Fruit fly (Drosophila melanogaster) whole organism, embryonic: Measurements from ENCODE around the gene Nse1.

Experiments used
- B-H1 ChIP-seq: fragments of 200-800 bp; sonication (Bioruptor generic); IDR thresholded peaks from 3 replicates; pipeline ENCODE4 v1.3.6; 2022; ENCODE audit warnings: missing biosample characterization, missing genetic modification characterization
- Bteb2 ChIP-seq: fragments of 200-800 bp; sonication (Bioruptor generic); optimal IDR thresholded peaks from 2 replicates; lab custom pipeline; 2016; ENCODE audit warnings: missing biosample characterization, missing genetic modification characterization
- CG11247 ChIP-seq: fragments of 200-800 bp; sonication (Bioruptor generic); IDR thresholded peaks from 2 replicates; pipeline ENCODE4 v1.3.6; 2022; ENCODE audit warnings: missing biosample characterization, missing genetic modification characterization
- CG11695 ChIP-seq: fragments of 200-800 bp; sonication (Bioruptor generic); IDR thresholded peaks from 3 replicates; pipeline ENCODE4 v1.3.6; 2022; ENCODE audit warnings: missing biosample characterization, missing genetic modification characterization
- CG12104 ChIP-seq: fragments of 200-800 bp; sonication (Bioruptor generic); optimal IDR thresholded peaks from 3 replicates; lab custom pipeline; 2016; ENCODE audit warnings: missing biosample characterization, missing genetic modification characterization
- CG12942 ChIP-seq: fragments of 200-800 bp; sonication (Bioruptor generic); optimal IDR thresholded peaks from 3 replicates; lab custom pipeline; 2016; ENCODE audit warnings: missing biosample characterization, missing genetic modification characterization
- CG14860 ChIP-seq: fragments of 200-800 bp; sonication (Bioruptor generic); IDR thresholded peaks from 3 replicates; pipeline ENCODE4 v1.3.6; 2022; ENCODE audit warnings: missing biosample characterization, missing genetic modification characterization; ENCODE audit not compliant: partially characterized antibody
- CG1529 ChIP-seq: fragments of 200-800 bp; sonication (Bioruptor generic); optimal IDR thresholded peaks from 3 replicates; lab custom pipeline; 2018; ENCODE audit warnings: missing biosample characterization, missing genetic modification characterization
- CG15696 ChIP-seq: fragments of 200-800 bp; sonication (Bioruptor generic); optimal IDR thresholded peaks from 2 replicates; lab custom pipeline; 2019; ENCODE audit warnings: missing biosample characterization, mild to moderate bottlenecking, missing genetic modification characterization, moderate library complexity
- CG17328 ChIP-seq: fragments of 200-800 bp; sonication (Bioruptor generic); IDR thresholded peaks from 2 replicates; pipeline ENCODE4 v1.3.6; 2022; ENCODE audit warnings: missing biosample characterization, missing genetic modification characterization
- CG17829 ChIP-seq: fragments of 200-800 bp; optimal IDR thresholded peaks from 2 replicates; lab custom pipeline; 2019; ENCODE audit warnings: missing biosample characterization, mild to moderate bottlenecking, missing genetic modification characterization, moderate library complexity
- CG1792 ChIP-seq: fragments of 200-800 bp; sonication (Bioruptor generic); optimal IDR thresholded peaks from 2 replicates; lab custom pipeline; 2016; ENCODE audit warnings: missing biosample characterization, missing genetic modification characterization
- CG33213 ChIP-seq: fragments of 200-800 bp; sonication (Bioruptor generic); optimal IDR thresholded peaks from 3 replicates; lab custom pipeline; 2016; ENCODE audit warnings: missing biosample characterization, missing genetic modification characterization
- CG4424 ChIP-seq: fragments of 200-800 bp; sonication (Bioruptor generic); optimal IDR thresholded peaks from 3 replicates; lab custom pipeline; 2016; ENCODE audit warnings: missing biosample characterization, missing genetic modification characterization
- CG4854 ChIP-seq: fragments of 200-800 bp; sonication (Bioruptor generic); optimal IDR thresholded peaks from 2 replicates; lab custom pipeline; 2016; ENCODE audit warnings: missing biosample characterization, missing genetic modification characterization, inconsistent platforms
- CG5953 ChIP-seq: fragments of 200-800 bp; sonication (Bioruptor generic); IDR thresholded peaks from 2 replicates; pipeline ENCODE4 v1.3.6; 2022; ENCODE audit warnings: missing biosample characterization, missing genetic modification characterization
- CG9609 ChIP-seq: fragments of 200-800 bp; sonication (Bioruptor generic); optimal IDR thresholded peaks from 3 replicates; lab custom pipeline; 2016; ENCODE audit warnings: missing biosample characterization, missing genetic modification characterization
- CG9932 ChIP-seq: fragments of 200-800 bp; sonication (Bioruptor generic); IDR thresholded peaks from 2 replicates; pipeline ENCODE4 v1.3.6; 2022; ENCODE audit warnings: missing biosample characterization, missing genetic modification characterization
- Ets65A ChIP-seq: fragments of 200-800 bp; sonication (Bioruptor generic); peaks from one replicate; lab custom pipeline; 2016; ENCODE audit warnings: missing biosample characterization, missing genetic modification characterization
- HmgZ ChIP-seq: fragments of 200-800 bp; sonication (Bioruptor generic); optimal IDR thresholded peaks from 2 replicates; lab custom pipeline; 2018; ENCODE audit warnings: missing biosample characterization, mild to moderate bottlenecking, missing genetic modification characterization
- MBD-R2 ChIP-seq: fragments of 200-800 bp; sonication (Bioruptor generic); IDR thresholded peaks from 2 replicates; pipeline ENCODE4 v1.3.6; 2022; ENCODE audit warnings: missing biosample characterization, missing genetic modification characterization
- MESR4 ChIP-seq: fragments of 200-800 bp; sonication (Bioruptor generic); optimal IDR thresholded peaks from 2 replicates; lab custom pipeline; 2018; ENCODE audit warnings: missing biosample characterization, mild to moderate bottlenecking, missing genetic modification characterization, moderate library complexity
- NFAT ChIP-seq: fragments of 200-800 bp; sonication (Bioruptor generic); IDR thresholded peaks from 2 replicates; pipeline ENCODE4 v1.3.6; 2022; ENCODE audit warnings: missing biosample characterization, missing genetic modification characterization
- Neu2 ChIP-seq: fragments of 200-800 bp; sonication (Bioruptor generic); optimal IDR thresholded peaks from 3 replicates; lab custom pipeline; 2016; ENCODE audit warnings: missing biosample characterization, missing genetic modification characterization, borderline replicate concordance
- Opbp ChIP-seq: fragments of 200-800 bp; sonication (Bioruptor generic); IDR thresholded peaks from 3 replicates; pipeline ENCODE4 v1.3.6; 2022; ENCODE audit warnings: missing biosample characterization, missing genetic modification characterization; ENCODE audit not compliant: partially characterized antibody
- Optix ChIP-seq: fragments of 200-800 bp; sonication (Bioruptor generic); IDR thresholded peaks from 3 replicates; pipeline ENCODE4 v1.3.6; 2022; ENCODE audit warnings: missing biosample characterization, missing genetic modification characterization
- Six4 ChIP-seq: fragments of 200-800 bp; sonication (Bioruptor generic); optimal IDR thresholded peaks from 2 replicates; lab custom pipeline; 2016; ENCODE audit warnings: missing biosample characterization, missing genetic modification characterization
- Tbp ChIP-seq: fragments of >200 bp; optimal IDR thresholded peaks from 2 replicates; lab custom pipeline; 2018; ENCODE audit warnings: missing biosample characterization, missing genetic modification characterization
- Usf ChIP-seq: fragments of 200-800 bp; sonication (Bioruptor generic); optimal IDR thresholded peaks from 2 replicates; lab custom pipeline; 2017; ENCODE audit warnings: missing genotype, missing biosample characterization, missing genetic modification characterization
- abd-A ChIP-seq: fragments of 200-800 bp; sonication (Bioruptor generic); optimal IDR thresholded peaks from 3 replicates; lab custom pipeline; 2019; ENCODE audit warnings: missing biosample characterization, mild to moderate bottlenecking, missing genetic modification characterization, moderate library complexity
- ase ChIP-seq: fragments of 200-800 bp; sonication (Bioruptor generic); IDR thresholded peaks from 3 replicates; pipeline ENCODE4 v1.3.6; 2022; ENCODE audit warnings: missing biosample characterization, missing genetic modification characterization
- ci ChIP-seq: fragments of 200-800 bp; sonication (Bioruptor generic); IDR thresholded peaks from 3 replicates; pipeline ENCODE4 v1.3.6; 2022; ENCODE audit warnings: missing biosample characterization, missing genetic modification characterization
- dm ChIP-seq: fragments of 200-800 bp; sonication (Bioruptor generic); optimal IDR thresholded peaks from 3 replicates; lab custom pipeline; 2016; ENCODE audit warnings: missing biosample characterization, missing genetic modification characterization
- gce ChIP-seq: fragments of 200-800 bp; sonication (Bioruptor generic); IDR thresholded peaks from 3 replicates; pipeline ENCODE4 v1.3.6; 2022; ENCODE audit warnings: missing biosample characterization, missing genetic modification characterization
- gem ChIP-seq: fragments of 200-800 bp; sonication (Bioruptor generic); optimal IDR thresholded peaks from 2 replicates; lab custom pipeline; 2019; ENCODE audit warnings: missing biosample characterization, mild to moderate bottlenecking, missing genetic modification characterization, moderate library complexity
- h ChIP-seq: fragments of >200 bp; optimal IDR thresholded peaks from 2 replicates; lab custom pipeline; 2017
- hb ChIP-seq: fragments of 200-800 bp; sonication (Bioruptor generic); IDR thresholded peaks from 3 replicates; pipeline ENCODE4 v1.3.6; 2022; ENCODE audit warnings: missing biosample characterization, missing genetic modification characterization; ENCODE audit not compliant: partially characterized antibody
- jigr1 ChIP-seq: fragments of 200-800 bp; sonication (Bioruptor generic); IDR thresholded peaks from 3 replicates; pipeline ENCODE4 v1.3.6; 2022; ENCODE audit warnings: missing biosample characterization, missing genetic modification characterization
- ken ChIP-seq: fragments of 200-800 bp; sonication (Bioruptor generic); IDR thresholded peaks from 3 replicates; pipeline ENCODE4 v1.3.6; 2022; ENCODE audit warnings: missing biosample characterization, missing genetic modification characterization
- lab ChIP-seq: fragments of 200-800 bp; sonication (Bioruptor generic); optimal IDR thresholded peaks from 3 replicates; lab custom pipeline; 2017; ENCODE audit warnings: missing biosample characterization, missing genetic modification characterization, mild to moderate bottlenecking, moderate library complexity, missing genetic modification reagents
- onecut ChIP-seq: fragments of 200-800 bp; sonication (Bioruptor generic); IDR thresholded peaks from 2 replicates; pipeline ENCODE4 v1.3.6; 2022; ENCODE audit warnings: missing biosample characterization, missing genetic modification characterization
- p53 ChIP-seq: fragments of 200-800 bp; sonication (Bioruptor generic); optimal IDR thresholded peaks from 2 replicates; lab custom pipeline; 2016; ENCODE audit warnings: missing biosample characterization, missing genetic modification characterization
- repo ChIP-seq: fragments of 200-800 bp; sonication (Bioruptor generic); optimal IDR thresholded peaks from 2 replicates; lab custom pipeline; 2016; ENCODE audit warnings: missing biosample characterization, missing genetic modification characterization
- row ChIP-seq: fragments of 200-800 bp; sonication (Bioruptor generic); IDR thresholded peaks from 3 replicates; pipeline ENCODE4 v1.3.6; 2022; ENCODE audit warnings: missing biosample characterization, missing genetic modification characterization
- scrt ChIP-seq: fragments of 200-800 bp; sonication (Bioruptor generic); optimal IDR thresholded peaks from 2 replicates; lab custom pipeline; 2018; ENCODE audit warnings: missing biosample characterization, mild to moderate bottlenecking, missing genetic modification characterization, moderate library complexity
- sna ChIP-seq: fragments of 200-800 bp; sonication (Bioruptor generic); IDR thresholded peaks from 2 replicates; pipeline ENCODE4 v1.3.6; 2022; ENCODE audit warnings: missing biosample characterization, missing genetic modification characterization; ENCODE audit not compliant: partially characterized antibody
- ssp ChIP-seq: fragments of 200-800 bp; sonication (Bioruptor generic); IDR thresholded peaks from 2 replicates; pipeline ENCODE4 v1.3.6; 2022; ENCODE audit warnings: missing biosample characterization, missing genetic modification characterization
- tio ChIP-seq: fragments of 200-800 bp; sonication (Bioruptor generic); optimal IDR thresholded peaks from 2 replicates; lab custom pipeline; 2017; ENCODE audit warnings: missing biosample characterization, missing genetic modification characterization, inconsistent platforms
- tx ChIP-seq: fragments of 200-800 bp; sonication (Bioruptor generic); optimal IDR thresholded peaks from 2 replicates; lab custom pipeline; 2016; ENCODE audit warnings: missing biosample characterization, missing genetic modification characterization
- zf30C ChIP-seq: fragments of 200-800 bp; sonication (Bioruptor generic); optimal IDR thresholded peaks from 3 replicates; lab custom pipeline; 2018; ENCODE audit warnings: missing biosample characterization, mild to moderate bottlenecking, missing genetic modification characterization

The Nse1 gene

DNA sequence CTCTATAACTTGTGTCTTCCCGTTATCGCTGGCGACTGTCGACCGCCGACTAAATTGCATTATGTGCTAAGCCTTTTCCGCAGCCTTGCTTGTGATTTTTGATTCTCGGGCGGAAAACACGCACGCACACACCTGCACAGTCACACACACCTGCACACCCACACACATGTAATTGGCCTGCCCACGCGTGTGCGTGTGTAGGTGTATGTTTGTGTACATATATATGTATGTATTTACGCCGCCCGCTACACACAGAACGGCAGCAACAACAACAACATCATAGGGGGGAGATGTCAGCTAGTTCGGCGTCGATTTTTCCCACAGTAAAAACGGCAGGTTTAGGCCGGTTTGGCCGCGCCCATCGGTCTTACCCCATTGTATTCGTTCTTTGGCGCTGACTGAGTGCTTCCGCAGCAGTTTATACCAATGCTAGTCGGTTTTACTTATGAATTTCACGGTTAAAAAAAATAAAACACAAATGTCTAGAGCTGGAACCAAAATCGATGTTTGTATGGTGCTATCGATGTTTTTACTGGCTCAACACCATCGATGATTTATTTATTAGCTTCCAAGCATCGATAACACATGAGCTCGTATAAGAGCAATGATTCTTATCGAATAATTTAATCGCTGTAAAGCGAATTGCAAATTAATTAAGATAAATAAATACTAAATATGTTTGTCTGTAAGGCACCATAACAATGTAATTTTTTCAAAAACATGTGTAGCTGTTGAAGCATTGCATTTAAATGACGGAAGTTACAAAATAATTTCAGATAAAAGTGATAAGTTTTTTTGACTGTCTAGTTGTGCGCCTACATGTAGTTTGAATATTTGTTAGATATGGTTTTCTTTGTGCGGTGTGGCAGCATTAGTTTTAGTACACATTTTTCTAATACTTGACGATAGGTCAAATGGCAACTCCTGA is 45.7 kb upstream of the Nse1 start, which contains the start of gene homer (continued):
- TF ChIP-seq CG9609 (no peak), gce (GFP tag; lab: Robert Waterston, UW) (no peak), CG4854 (GFP tag; lab: Kevin White, UChicago) (no peak), abd-A (peak; percentile 1), CG11247 (GFP tag; lab: Robert Waterston, UW) (no peak), tio (GFP tag; lab: Kevin White, UChicago) (no peak), CG1529 (no peak), CG4424 (GFP tag; lab: Kevin White, UChicago) (no peak), CG9932 (GFP tag; lab: Robert Waterston, UW) (peak; percentile 63), ase (GFP tag; lab: Robert Waterston, UW) (no peak), CG12104 (GFP tag; lab: Kevin White, UChicago) (no peak), onecut (GFP tag; lab: Robert Waterston, UW) (no peak), CG17829 (tag; lab: Kevin White, UChicago) (peak; percentile 10), ssp (GFP tag; lab: Robert Waterston, UW) (no peak), Usf (no peak), ken (GFP tag; lab: Robert Waterston, UW) (no peak), tx (no peak), jigr1 (no peak), p53 (GFP tag; lab: Kevin White, UChicago) (no peak), Six4 (no peak), Optix (GFP tag; lab: Robert Waterston, UW) (no peak), CG15696 (tag; lab: Kevin White, UChicago) (no peak), h (lab: Kevin White, UChicago) (no peak), lab (GFP tag; lab: Kevin White, UChicago) (no peak), gem (tag; lab: Kevin White, UChicago) (no peak), CG11695 (GFP tag; lab: Robert Waterston, UW) (no peak), B-H1 (GFP tag; lab: Robert Waterston, UW) (no peak), CG5953 (GFP tag; lab: Robert Waterston, UW) (no peak)

DNA sequence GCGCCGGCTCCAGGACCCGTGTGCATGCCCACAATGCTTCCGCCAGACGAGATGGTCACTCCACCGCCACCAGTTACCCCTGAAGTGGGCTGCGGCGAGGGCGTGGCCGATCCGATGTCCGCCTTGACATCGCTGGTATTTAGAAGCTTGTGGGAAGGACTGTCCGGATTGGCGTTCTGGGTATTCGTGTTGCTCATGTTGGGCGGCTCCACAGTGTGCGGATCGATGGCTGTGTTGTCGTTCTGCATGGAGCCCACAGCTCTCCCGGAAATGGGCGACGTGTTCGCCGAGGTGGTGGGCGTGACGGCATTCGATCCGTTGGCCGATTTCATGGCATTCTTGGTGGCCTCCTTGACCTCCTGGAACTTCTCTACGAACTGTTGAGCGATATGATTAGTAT is 44.3 kb upstream of the Nse1 start:
- no peak for TF ChIP-seq scrt (GFP tag; lab: Kevin White, UChicago)
- no peak for TF ChIP-seq Neu2 (GFP tag; lab: Kevin White, UChicago)
- no peak for TF ChIP-seq NFAT
- 0 out of 2 replicates have a peak, but pooled peaks have one; percentile 10 for TF ChIP-seq CG17328 (GFP tag; lab: Robert Waterston, UW)
- TF ChIP-seq Ets65A, result peak; percentile 92
- no peak for TF ChIP-seq Tbp
- no peak for TF ChIP-seq CG1792 (GFP tag; lab: Kevin White, UChicago)
- no peak for TF ChIP-seq repo (GFP tag; lab: Kevin White, UChicago)
- TF ChIP-seq ci (GFP tag; lab: Robert Waterston, UW), result 0 out of 3 replicates have a peak, but pooled peaks have one; percentile 23
- TF ChIP-seq, all 482 proteins: peak for 3

DNA sequence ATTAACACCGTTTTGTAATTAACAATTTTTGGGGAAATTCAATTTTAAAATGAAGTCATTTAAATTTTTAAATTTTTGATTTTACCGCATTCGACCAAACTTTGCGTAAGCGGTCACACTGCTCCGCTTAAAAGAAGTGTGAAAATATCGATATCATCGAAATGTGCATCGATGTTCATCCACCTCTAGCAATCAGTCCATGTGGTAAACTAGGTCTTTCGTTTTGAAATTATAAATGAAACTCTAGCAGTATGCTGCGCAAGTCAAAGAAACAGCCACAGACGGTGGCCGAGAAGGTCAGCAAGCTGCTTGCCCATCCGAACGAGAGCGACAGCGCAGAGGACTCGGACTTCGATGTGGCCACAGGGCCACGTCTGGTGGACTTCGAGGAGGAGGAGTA is 40.0 kb upstream of the Nse1 start, which contains the start of gene Aatf:
Aatf (plus strand) TSS at position 166 of the 400 bp plus-strand sequence.
- no peak for TF ChIP-seq NFAT
- peak; percentile 92 for TF ChIP-seq MESR4 (GFP tag; lab: Kevin White, UChicago)
- peak; percentile 15 for TF ChIP-seq Bteb2 (GFP tag; lab: Kevin White, UChicago)
- no peak for TF ChIP-seq zf30C (GFP tag; lab: Kevin White, UChicago)
- TF ChIP-seq CG14860 (GFP tag; lab: Robert Waterston, UW), result peak; percentile 59; the same call in 2 of the 3 replicates
- TF ChIP-seq MBD-R2, result peak; percentile 84
- peak; percentile 28; the same call in 1 of the 3 replicates for TF ChIP-seq row
- peak; percentile 53; the same call in 1 of the 3 replicates for TF ChIP-seq hb (GFP tag; lab: Robert Waterston, UW)
- TF ChIP-seq Opbp, result peak; percentile 82; the same call in 2 of the 3 replicates
- peak; percentile 28 for TF ChIP-seq CG33213 (GFP tag; lab: Kevin White, UChicago)
- TF ChIP-seq sna, result peak; percentile 76
- peak; percentile 94 for TF ChIP-seq dm
- TF ChIP-seq HmgZ (tag; lab: Kevin White, UChicago), result peak; percentile 32
- TF ChIP-seq CG12942 (GFP tag; lab: Kevin White, UChicago), result no peak
